Fruit fly (Drosophila melanogaster): Measurements from ENCODE around the gene CG13907.
A peak's percentile ranks its signal among the peaks of the same experiment; 100 is the strongest.

DNA sequence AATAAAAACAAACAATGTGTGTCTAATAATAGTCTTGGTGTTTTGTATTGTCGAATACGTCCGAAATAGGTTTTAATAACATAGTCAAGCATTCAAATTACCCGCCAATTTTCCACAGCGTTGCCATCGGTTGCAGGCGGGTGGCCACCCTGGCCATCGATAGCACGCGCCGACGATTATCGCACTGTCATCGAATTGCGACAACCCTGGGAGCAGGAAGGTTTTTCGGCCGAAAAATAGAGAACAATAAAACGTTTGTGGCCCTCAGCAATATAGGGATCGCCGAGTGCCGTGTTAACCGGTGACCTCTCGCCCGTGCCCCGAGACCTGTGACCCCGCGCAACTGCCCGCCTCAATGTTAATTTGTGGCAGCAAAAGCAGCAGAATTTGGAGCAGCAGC lies 10.1 kb downstream of the CG13907 start, which contains the start of gene Usp10:
- TF ChIP-seq OdsH (GFP tag; optimal IDR thresholded peaks at IDR 0.05) (no peak), Sox102F (GFP tag; optimal IDR thresholded peaks at IDR 0.05) (no peak), CG6163 (GFP tag; IDR thresholded peaks at IDR 0.05) (no peak), Eip78C (GFP tag) (peak; percentile 39), Smox (GFP tag; optimal IDR thresholded peaks at IDR 0.05) (no peak), Hr4 (GFP tag; optimal IDR thresholded peaks at IDR 0.05) (no peak)
